Worm (Caenorhabditis elegans) whole organism, L1 larva: ENCODE measurements around the gene gcsh-1.

Source experiments
- C16A3.4 ChIP-seq: fragments of 150-350 bp; optimal IDR thresholded peaks from 2 replicates; lab custom pipeline; 2014; ENCODE audit warnings: missing biosample characterization, missing genetic modification characterization
- C34B4.2 ChIP-seq: sonication (generic microtip); optimal IDR thresholded peaks from 2 replicates; lab custom pipeline; 2017; ENCODE audit warnings: mild to moderate bottlenecking, missing genetic modification characterization, missing compliant biosample characterization
- Y116A8C.19 ChIP-seq: sonication (generic microtip); optimal IDR thresholded peaks from 2 replicates; lab custom pipeline; 2016; ENCODE audit warnings: missing compliant biosample characterization, missing genetic modification characterization, borderline replicate concordance
- aly-2 ChIP-seq: fragments of 150-350 bp; optimal IDR thresholded peaks from 2 replicates; lab custom pipeline; 2014; ENCODE audit warnings: missing biosample characterization, missing genetic modification characterization
- ama-1 ChIP-seq: fragments of 150-350 bp; optimal IDR thresholded peaks from 2 replicates; lab custom pipeline; 2014
- blmp-1 ChIP-seq: fragments of 150-350 bp; optimal IDR thresholded peaks from 2 replicates; lab custom pipeline; 2014; ENCODE audit warnings: missing biosample characterization, missing genetic modification characterization
- ceh-63 ChIP-seq: fragments of 200-800 bp; sonication (Bioruptor generic); optimal IDR thresholded peaks from 2 replicates; lab custom pipeline; 2018; ENCODE audit warnings: mild to moderate bottlenecking, missing genetic modification characterization, missing compliant biosample characterization
- ceh-8 ChIP-seq: fragments of 200-800 bp; sonication (Bioruptor generic); optimal IDR thresholded peaks from 2 replicates; lab custom pipeline; 2018; ENCODE audit warnings: mild to moderate bottlenecking, missing genetic modification characterization, moderate library complexity, missing compliant biosample characterization
- ceh-82 ChIP-seq, 3 experiments: fragments of 150-350 bp in 1 of 3; sonication (generic microtip) in 2 of 3; optimal IDR thresholded peaks; 2 replicates each; lab custom pipeline; 2014 to 2017; ENCODE audit warnings: missing biosample characterization in 3 of 3, missing genetic modification characterization in 3 of 3
- ces-1 ChIP-seq: fragments of 150-350 bp; optimal IDR thresholded peaks from 2 replicates; lab custom pipeline; 2014; ENCODE audit warnings: missing biosample characterization, missing genetic modification reagents, missing genetic modification characterization
- dpl-1 ChIP-seq, 3 experiments: fragments of 150-350 bp in 2 of 3; sonication (generic microtip) in 1 of 3; optimal IDR thresholded peaks; 2 replicates each; lab custom pipeline; 2014 to 2017; ENCODE audit warnings: missing biosample characterization in 3 of 3, missing genetic modification characterization in 3 of 3, missing genetic modification reagents in 3 of 3
- egl-13 ChIP-seq: sonication (generic microtip); optimal IDR thresholded peaks from 2 replicates; lab custom pipeline; 2016; ENCODE audit warnings: missing genotype, missing genetic modification reagents, missing genetic modification characterization, missing compliant biosample characterization
- egl-27 ChIP-seq, 2 experiments: fragments of 150-350 bp in 1 of 2; sonication (generic microtip); optimal IDR thresholded peaks; 3 replicates each; lab custom pipeline; 2017 to 2018; ENCODE audit warnings: missing biosample characterization in 2 of 2, missing genetic modification characterization in 2 of 2, missing genetic modification reagents in 2 of 2
- fkh-4 ChIP-seq: sonication (generic microtip); optimal IDR thresholded peaks from 2 replicates; lab custom pipeline; 2016; ENCODE audit warnings: missing compliant biosample characterization, missing genetic modification characterization, borderline replicate concordance
- fkh-8 ChIP-seq: sonication (generic microtip); optimal IDR thresholded peaks from 2 replicates; lab custom pipeline; 2016; ENCODE audit warnings: mild to moderate bottlenecking, missing genetic modification characterization, missing compliant biosample characterization
- fos-1 ChIP-seq: fragments of 150-350 bp; optimal IDR thresholded peaks from 2 replicates; lab custom pipeline; 2014; ENCODE audit warnings: missing biosample characterization, missing genetic modification characterization
- hlh-4 ChIP-seq: sonication (generic microtip); optimal IDR thresholded peaks from 2 replicates; lab custom pipeline; 2016; ENCODE audit warnings: mild to moderate bottlenecking, missing genetic modification characterization, missing compliant biosample characterization
- irx-1 ChIP-seq: sonication (generic microtip); optimal IDR thresholded peaks from 2 replicates; lab custom pipeline; 2016; ENCODE audit warnings: missing genetic modification characterization, missing compliant biosample characterization
- lin-35 ChIP-seq, 2 experiments: fragments of 150-350 bp; optimal IDR thresholded peaks; 2 replicates each; lab custom pipeline; 2014; ENCODE audit warnings: missing biosample characterization in 2 of 2, missing genetic modification characterization in 2 of 2, missing genetic modification reagents in 2 of 2
- lir-3 ChIP-seq: sonication (generic microtip); optimal IDR thresholded peaks from 2 replicates; lab custom pipeline; 2016; ENCODE audit warnings: mild to moderate bottlenecking, missing genetic modification characterization, moderate library complexity, missing compliant biosample characterization; ENCODE audit not compliant: poor library complexity
- mdl-1 ChIP-seq, 2 experiments: fragments of 150-350 bp; optimal IDR thresholded peaks; 2 replicates each; lab custom pipeline; 2014 to 2017; ENCODE audit warnings: missing biosample characterization in 2 of 2, missing genetic modification characterization in 2 of 2, inconsistent platforms in 1 of 2
- mef-2 ChIP-seq: fragments of 150-350 bp; optimal IDR thresholded peaks from 2 replicates; lab custom pipeline; 2014; ENCODE audit warnings: missing biosample characterization, missing genetic modification characterization
- nhr-12 ChIP-seq: sonication (generic microtip); optimal IDR thresholded peaks from 2 replicates; lab custom pipeline; 2017; ENCODE audit warnings: missing biosample characterization, missing genetic modification characterization
- nhr-47 ChIP-seq: sonication (generic microtip); optimal IDR thresholded peaks from 2 replicates; lab custom pipeline; 2016; ENCODE audit warnings: mild to moderate bottlenecking, missing genetic modification characterization, moderate library complexity, missing compliant biosample characterization
- nhr-71 ChIP-seq: sonication (generic microtip); optimal IDR thresholded peaks from 2 replicates; lab custom pipeline; 2016; ENCODE audit warnings: mild to moderate bottlenecking, missing genetic modification characterization, moderate library complexity, missing compliant biosample characterization
- nhr-76 ChIP-seq: sonication (generic microtip); optimal IDR thresholded peaks from 2 replicates; lab custom pipeline; 2017; ENCODE audit warnings: missing biosample characterization, missing genetic modification characterization
- nhr-84 ChIP-seq: sonication (generic microtip); optimal IDR thresholded peaks from 2 replicates; lab custom pipeline; 2017; ENCODE audit warnings: missing biosample characterization, missing genetic modification characterization
- skn-1 ChIP-seq: fragments of 150-350 bp; optimal IDR thresholded peaks from 2 replicates; lab custom pipeline; 2014; ENCODE audit warnings: missing biosample characterization, missing genetic modification characterization
- snpc-4 ChIP-seq: fragments of 150-350 bp; optimal IDR thresholded peaks from 2 replicates; lab custom pipeline; 2014; ENCODE audit warnings: missing biosample characterization, missing genetic modification characterization
- snu-23 ChIP-seq: sonication (generic microtip); optimal IDR thresholded peaks from 2 replicates; lab custom pipeline; 2016; ENCODE audit warnings: missing genetic modification characterization, missing compliant biosample characterization
- sup-37 ChIP-seq: fragments of 200-800 bp; sonication (Bioruptor generic); optimal IDR thresholded peaks from 2 replicates; lab custom pipeline; 2018; ENCODE audit warnings: mild to moderate bottlenecking, missing genetic modification characterization, missing compliant biosample characterization
- swsn-7 ChIP-seq: sonication (generic microtip); optimal IDR thresholded peaks from 2 replicates; lab custom pipeline; 2016; ENCODE audit warnings: missing genetic modification characterization, missing compliant biosample characterization
- tbx-2 ChIP-seq: sonication (generic microtip); optimal IDR thresholded peaks from 2 replicates; lab custom pipeline; 2016; ENCODE audit warnings: missing genetic modification characterization, missing compliant biosample characterization
- tlp-1 ChIP-seq: fragments of 150-350 bp; optimal IDR thresholded peaks from 2 replicates; lab custom pipeline; 2014; ENCODE audit warnings: missing biosample characterization, missing genetic modification characterization
- unc-130 ChIP-seq: fragments of 150-350 bp; optimal IDR thresholded peaks from 2 replicates; lab custom pipeline; 2017; ENCODE audit warnings: missing biosample characterization, missing genetic modification characterization, inconsistent platforms
- unc-30 ChIP-seq: sonication (generic microtip); optimal IDR thresholded peaks from 2 replicates; lab custom pipeline; 2017; ENCODE audit warnings: missing biosample characterization, missing genetic modification characterization
- unc-86 ChIP-seq: sonication (generic microtip); optimal IDR thresholded peaks from 2 replicates; lab custom pipeline; 2016; ENCODE audit warnings: missing genetic modification characterization, missing compliant biosample characterization
- unc-98 ChIP-seq: fragments of 200-800 bp; sonication (Bioruptor generic); IDR thresholded peaks from 2 replicates; pipeline ENCODE4 v1.3.6; 2022; ENCODE audit warnings: missing genetic modification characterization, missing compliant biosample characterization
- vab-15 ChIP-seq: sonication (generic microtip); optimal IDR thresholded peaks from 2 replicates; lab custom pipeline; 2017; ENCODE audit warnings: missing genotype, mild to moderate bottlenecking, missing genetic modification characterization, missing compliant biosample characterization
- zip-4 ChIP-seq: fragments of 200-800 bp; sonication (Bioruptor generic); optimal IDR thresholded peaks from 2 replicates; lab custom pipeline; 2018; ENCODE audit warnings: mild to moderate bottlenecking, missing genetic modification characterization, moderate library complexity, missing compliant biosample characterization
- ztf-11 ChIP-seq, 2 experiments: sonication (generic microtip); optimal IDR thresholded peaks; 2 replicates each; lab custom pipeline; 2016 to 2017; ENCODE audit warnings: missing genetic modification characterization in 2 of 2, missing biosample characterization in 1 of 2, missing compliant biosample characterization in 1 of 2
- ztf-4 ChIP-seq: fragments of 150-350 bp; optimal IDR thresholded peaks from 2 replicates; lab custom pipeline; 2014; ENCODE audit warnings: missing biosample characterization, missing genetic modification characterization

gcsh-1 gene

DNA sequence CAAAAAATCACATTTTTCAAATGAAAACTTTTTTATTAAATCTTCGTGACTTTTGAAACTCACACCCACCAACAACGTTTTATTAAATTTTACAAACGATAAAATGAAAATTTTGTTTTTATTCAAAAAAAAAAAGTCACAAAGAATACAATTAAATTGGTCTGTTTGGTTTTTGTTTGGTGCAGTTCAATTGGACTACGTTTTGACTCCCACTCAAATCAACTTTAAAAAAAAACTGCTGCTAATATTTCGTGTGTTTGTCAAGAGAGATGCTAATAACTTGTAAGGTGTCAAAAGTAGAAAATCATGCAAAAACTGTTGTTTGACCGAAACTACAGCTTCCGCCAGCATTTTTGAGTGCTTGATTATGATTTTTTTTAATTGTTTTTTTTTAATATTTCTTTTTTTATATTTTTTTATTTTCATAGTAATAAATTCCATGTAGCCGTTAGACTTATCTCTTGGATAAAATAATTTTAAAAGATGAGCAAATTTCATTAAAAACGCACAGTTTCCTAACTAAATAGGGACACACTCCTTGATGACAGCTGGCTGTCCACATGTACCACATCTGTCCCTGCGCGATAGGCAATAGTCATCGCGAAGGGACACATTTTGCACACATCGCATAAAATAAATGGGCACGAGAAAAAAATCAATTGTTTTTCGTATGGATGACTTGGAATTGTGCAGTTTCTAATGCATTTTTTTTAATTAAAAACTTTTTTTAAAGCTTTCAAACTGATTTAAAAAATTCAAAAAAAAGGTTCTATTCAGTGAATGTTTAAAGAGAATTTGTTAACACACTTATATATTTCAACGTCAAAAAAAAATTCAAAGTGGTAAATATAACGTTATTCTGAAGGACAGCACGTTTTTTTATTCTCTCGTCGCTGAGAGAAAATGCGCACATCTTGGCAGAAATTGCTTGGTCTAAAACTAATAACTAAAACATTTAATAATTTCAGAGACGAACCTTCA lies 10.7 kb upstream of the gcsh-1 start (continued):
- TF ChIP-seq ceh-63 (GFP tag; lab: Kevin White, UChicago) (peak; percentile 99), fkh-8 (peak; percentile 96), C34B4.2 (tag; lab: Kevin White, UChicago) (peak; percentile 67), lir-3 (peak; percentile 91), tbx-2 (tag; lab: Kevin White, UChicago) (peak; percentile 99), irx-1 (tag; lab: Kevin White, UChicago) (peak; percentile 100), unc-130 (tag; lab: Kevin White, UChicago) (peak; percentile 92), snu-23 (GFP tag; lab: Kevin White, UChicago) (peak; percentile 100), egl-27 (tag; optimal IDR thresholded peaks at IDR 0.05; lab: Kevin White, UChicago) (peak; percentile 89 to 98), ceh-8 (GFP tag; lab: Kevin White, UChicago) (peak; percentile 100), ceh-82 (tag; optimal IDR thresholded peaks at IDR 0.05; lab: Kevin White, UChicago) (peak; percentile 99 to 100 (median 100)), fos-1 (tag; lab: Kevin White, UChicago) (peak; percentile 98), lin-35 (GFP tag; optimal IDR thresholded peaks at IDR 0.05; lab: Kevin White, UChicago) (peak; percentile 79 to 93), blmp-1 (peak; percentile 60), ztf-11 (tag; optimal IDR thresholded peaks at IDR 0.05; lab: Kevin White, UChicago) (peak; percentile 86 to 98), ztf-4 (tag; lab: Kevin White, UChicago) (peak; percentile 99), unc-30 (tag; lab: Kevin White, UChicago) (peak; percentile 90), unc-86 (tag; lab: Kevin White, UChicago) (peak; percentile 97), C16A3.4 (peak; percentile 99), fkh-4 (tag; lab: Kevin White, UChicago) (peak; percentile 95), nhr-71 (tag; lab: Kevin White, UChicago) (peak; percentile 99), nhr-12 (tag; lab: Kevin White, UChicago) (peak; percentile 83), swsn-7 (tag; lab: Kevin White, UChicago) (peak; percentile 99), zip-4 (GFP tag; lab: Kevin White, UChicago) (peak; percentile 97), nhr-47 (tag; lab: Kevin White, UChicago) (peak; percentile 100), egl-13 (tag; lab: Kevin White, UChicago) (peak; percentile 99), mdl-1 (tag; optimal IDR thresholded peaks at IDR 0.05; lab: Kevin White, UChicago) (peak in 1 of 2 experiments; percentile 95), mef-2 (peak; percentile 90), nhr-84 (tag; lab: Kevin White, UChicago) (no peak), dpl-1 (GFP tag; optimal IDR thresholded peaks at IDR 0.05; lab: Kevin White, UChicago) (peak; percentile 62 to 70 (median 66)), ces-1 (GFP tag; lab: Kevin White, UChicago) (peak; percentile 95), ama-1 (lab: Kevin White, UChicago) (no peak), vab-15 (tag; lab: Kevin White, UChicago) (no peak), aly-2 (tag; lab: Kevin White, UChicago) (peak; percentile 95), tlp-1 (tag; lab: Kevin White, UChicago) (peak; percentile 86), snpc-4 (tag; lab: Kevin White, UChicago) (peak; percentile 94), nhr-76 (tag; lab: Kevin White, UChicago) (peak; percentile 90), sup-37 (GFP tag; lab: Kevin White, UChicago) (peak; percentile 93), Y116A8C.19 (tag; lab: Kevin White, UChicago) (peak; percentile 72), unc-98 (GFP tag; lab: Robert Waterston, UW) (peak; percentile 93), skn-1 (tag; lab: Kevin White, UChicago) (peak; percentile 99), hlh-4 (tag; lab: Kevin White, UChicago) (peak; percentile 23)
